Worm (Caenorhabditis elegans): ENCODE data around the gene E02H1.6.
A peak's percentile ranks its signal among the peaks of the same experiment; 100 is the strongest.

Gene E02H1.6

ce11 chrII:9621121-9621520 lies 24.6 kb downstream of the E02H1.6 start:
- peak; percentile 50 for TF ChIP-seq sma-9 (GFP tag; optimal IDR thresholded peaks at IDR 0.05)
- no peak for TF ChIP-seq sma-9 (tag; optimal IDR thresholded peaks at IDR 0.05)
- peak; percentile 1 for TF ChIP-seq unc-55 (GFP tag; optimal IDR thresholded peaks at IDR 0.05)
- peak; percentile 43 for TF ChIP-seq nhr-129 (tag; optimal IDR thresholded peaks at IDR 0.05)
- TF ChIP-seq lsy-2 (tag; optimal IDR thresholded peaks at IDR 0.05): peak in 1 of 2 experiments; percentile 24
- TF ChIP-seq C34F6.9 (tag; optimal IDR thresholded peaks at IDR 0.05): peak; percentile 61
- TF ChIP-seq F13H6.1 (tag; optimal IDR thresholded peaks at IDR 0.05): peak; percentile 70
- no peak for TF ChIP-seq dmd-4 (tag; optimal IDR thresholded peaks at IDR 0.05)
- no peak for TF ChIP-seq ceh-16 (tag; optimal IDR thresholded peaks at IDR 0.05)
- TF ChIP-seq alr-1 (tag; optimal IDR thresholded peaks at IDR 0.05): no peak

ce11 chrII:9621913-9622348 lies 25.4 kb downstream of the E02H1.6 start:
- TF ChIP-seq C34F6.9 (tag; optimal IDR thresholded peaks at IDR 0.05) (peak; percentile 21), lin-11 (tag; optimal IDR thresholded peaks at IDR 0.05) (no peak), crh-2 (tag; optimal IDR thresholded peaks at IDR 0.05) (peak; percentile 40), sma-9 (GFP tag; optimal IDR thresholded peaks at IDR 0.05) (peak; percentile 9), sma-9 (tag; optimal IDR thresholded peaks at IDR 0.05) (no peak), blmp-1 (tag; optimal IDR thresholded peaks at IDR 0.05; ENCODE audit: insufficient read depth) (peak; percentile 13), F13H6.1 (tag; optimal IDR thresholded peaks at IDR 0.05) (peak; percentile 43)

- TF ChIP-seq lsy-2 (tag; optimal IDR thresholded peaks at IDR 0.05): peak in 1 of 2 experiments; percentile 55
- TF ChIP-seq elt-1 (tag; optimal IDR thresholded peaks at IDR 0.05): no peak
- no peak for TF ChIP-seq nhr-129 (tag; optimal IDR thresholded peaks at IDR 0.05)
- TF ChIP-seq Y55F3AM.14 (GFP tag; optimal IDR thresholded peaks at IDR 0.05): no peak
- TF ChIP-seq nhr-11 (tag; optimal IDR thresholded peaks at IDR 0.05): no peak
- TF ChIP-seq R02D3.7 (tag; optimal IDR thresholded peaks at IDR 0.05): no peak
- no peak for TF ChIP-seq zag-1 (tag; optimal IDR thresholded peaks at IDR 0.05)
- TF ChIP-seq blmp-1 (tag; optimal IDR thresholded peaks at IDR 0.05; ENCODE audit: insufficient read depth): no peak
- TF ChIP-seq snpc-4 (tag; optimal IDR thresholded peaks at IDR 0.05): no peak
- TF ChIP-seq nhr-21 (tag; optimal IDR thresholded peaks at IDR 0.05): no peak
- no peak for TF ChIP-seq nhr-23 (tag; optimal IDR thresholded peaks at IDR 0.05)
- TF ChIP-seq ztf-1 (GFP tag; conservative IDR thresholded peaks at IDR 0.05): no peak
- no peak for TF ChIP-seq sem-4 (tag; optimal IDR thresholded peaks at IDR 0.05)
- no peak for TF ChIP-seq nhr-12 (tag; optimal IDR thresholded peaks at IDR 0.05)
- no peak for TF ChIP-seq nhr-6 (tag; optimal IDR thresholded peaks at IDR 0.05)
- no peak for TF ChIP-seq ZK546.5 (tag; optimal IDR thresholded peaks at IDR 0.05)
- TF ChIP-seq mdl-1 (tag; optimal IDR thresholded peaks at IDR 0.05): no peak
- TF ChIP-seq C34F6.9 (tag; optimal IDR thresholded peaks at IDR 0.05): peak; percentile 43
- TF ChIP-seq nhr-25 (tag; optimal IDR thresholded peaks at IDR 0.05): no peak
- peak; percentile 38 for TF ChIP-seq unc-55 (GFP tag; optimal IDR thresholded peaks at IDR 0.05)
- no peak for TF ChIP-seq skn-1 (tag; optimal IDR thresholded peaks at IDR 0.05)
- peak; percentile 23 for TF ChIP-seq fos-1 (tag; optimal IDR thresholded peaks at IDR 0.05)
- TF ChIP-seq ztf-4 (tag; optimal IDR thresholded peaks at IDR 0.05): no peak
- no peak for TF ChIP-seq alr-1 (tag; optimal IDR thresholded peaks at IDR 0.05)
- TF ChIP-seq dmd-4 (tag; optimal IDR thresholded peaks at IDR 0.05): no peak
- no peak for TF ChIP-seq elt-3 (tag; optimal IDR thresholded peaks at IDR 0.05)
- TF ChIP-seq ama-1 (optimal IDR thresholded peaks at IDR 0.05): no peak
- TF ChIP-seq ceh-16 (tag; optimal IDR thresholded peaks at IDR 0.05): no peak
- no peak for TF ChIP-seq peb-1 (tag; optimal IDR thresholded peaks at IDR 0.05)
- TF ChIP-seq gmeb-1 (tag; optimal IDR thresholded peaks at IDR 0.05): peak; percentile 15
- TF ChIP-seq nhr-10 (tag; optimal IDR thresholded peaks at IDR 0.05): no peak
- TF ChIP-seq aly-2 (tag; optimal IDR thresholded peaks at IDR 0.05): no peak
- peak; percentile 79 for TF ChIP-seq crh-2 (tag; optimal IDR thresholded peaks at IDR 0.05)
- no peak for TF ChIP-seq sma-3 (GFP tag; optimal IDR thresholded peaks at IDR 0.05)
- TF ChIP-seq nhr-77 (tag; optimal IDR thresholded peaks at IDR 0.05): no peak
- no peak for TF ChIP-seq ceh-82 (tag; optimal IDR thresholded peaks at IDR 0.05)
- TF ChIP-seq lin-39 (tag; optimal IDR thresholded peaks at IDR 0.05): no peak
These were observed 27.7 kb downstream of the E02H1.6 start, which contains the start of the genes dnj-20 and ZK1307.8 for ce11 chrII:9624110-9624695. TSS of gene dnj-20 (minus strand) at chrII:9624176. TSS of gene ZK1307.8 (plus strand) at chrII:9624613.
